Fruit fly (Drosophila melanogaster): ENCODE measurements around the gene Ypel.

DNA sequence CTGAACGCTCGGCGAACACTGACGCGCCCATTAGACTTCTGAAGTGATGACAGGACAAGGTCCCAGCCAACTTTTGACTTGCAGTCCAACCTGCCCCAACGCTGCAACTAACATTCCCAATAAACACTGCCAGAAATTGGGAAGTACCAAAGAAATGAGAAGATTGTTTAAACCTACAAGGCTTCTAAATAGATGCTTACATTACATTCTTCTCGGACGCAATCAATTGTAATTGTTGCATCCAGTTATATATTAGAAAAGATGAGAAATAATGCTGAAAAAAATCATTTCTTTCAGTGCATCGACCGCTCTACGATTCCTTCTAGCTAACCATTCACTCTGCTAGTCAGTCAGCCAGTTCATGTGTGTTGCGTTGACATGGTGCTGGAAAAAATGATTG is 9.6 kb downstream of the Ypel start:
- TF ChIP-seq Vsx2 (GFP tag; optimal IDR thresholded peaks at IDR 0.05; ENCODE audit: partially characterized antibody) = no peak
- TF ChIP-seq lola (GFP tag; optimal IDR thresholded peaks at IDR 0.05) = no peak
- TF ChIP-seq Rel (GFP tag; optimal IDR thresholded peaks at IDR 0.05) = no peak
- no peak for TF ChIP-seq Rel (tag; optimal IDR thresholded peaks at IDR 0.05)
- TF ChIP-seq CG32264 (GFP tag; optimal IDR thresholded peaks at IDR 0.05) = no peak
- no peak for TF ChIP-seq Abd-B (GFP tag; optimal IDR thresholded peaks at IDR 0.05)
- TF ChIP-seq rgr (GFP tag; optimal IDR thresholded peaks at IDR 0.05) = no peak
- no peak for TF ChIP-seq sage (GFP tag; optimal IDR thresholded peaks at IDR 0.05)
- no peak for TF ChIP-seq CrebA (GFP tag; optimal IDR thresholded peaks at IDR 0.05; ENCODE audit: borderline replicate concordance)
- no peak for TF ChIP-seq h (GFP tag; optimal IDR thresholded peaks at IDR 0.05)
- no peak for TF ChIP-seq N (GFP tag; optimal IDR thresholded peaks at IDR 0.05)
- TF ChIP-seq OdsH (GFP tag; optimal IDR thresholded peaks at IDR 0.05) = no peak
- no peak for TF ChIP-seq psq (GFP tag; optimal IDR thresholded peaks at IDR 0.05)
- no peak for TF ChIP-seq Dif (GFP tag; optimal IDR thresholded peaks at IDR 0.05; ENCODE audit: partially characterized antibody)

Measured in whole organism, wandering third instar larva.